Fruit fly (Drosophila melanogaster) whole organism, prepupa: ENCODE data around the gene Lmpt.

Source experiments
- CG15336 ChIP-seq: fragments of 200-800 bp; sonication (Bioruptor generic); IDR thresholded peaks from 2 replicates; pipeline ENCODE4 v1.3.6; 2022; ENCODE audit warnings: missing biosample characterization, missing genetic modification characterization
- CG16779 ChIP-seq: fragments of 200-800 bp; sonication (Bioruptor generic); optimal IDR thresholded peaks from 3 replicates; lab custom pipeline; 2017; ENCODE audit warnings: missing biosample characterization, mild to moderate bottlenecking, missing genetic modification characterization
- Eip75B ChIP-seq: fragments of 200-800 bp; sonication (Bioruptor generic); optimal IDR thresholded peaks from 3 replicates; lab custom pipeline; 2016; ENCODE audit warnings: missing biosample characterization, missing genetic modification characterization
- fd59A ChIP-seq: fragments of 200-800 bp; sonication (Bioruptor generic); optimal IDR thresholded peaks from 2 replicates; lab custom pipeline; 2017; ENCODE audit warnings: missing biosample characterization, mild to moderate bottlenecking, missing genetic modification characterization, missing genetic modification reagents

DNA sequence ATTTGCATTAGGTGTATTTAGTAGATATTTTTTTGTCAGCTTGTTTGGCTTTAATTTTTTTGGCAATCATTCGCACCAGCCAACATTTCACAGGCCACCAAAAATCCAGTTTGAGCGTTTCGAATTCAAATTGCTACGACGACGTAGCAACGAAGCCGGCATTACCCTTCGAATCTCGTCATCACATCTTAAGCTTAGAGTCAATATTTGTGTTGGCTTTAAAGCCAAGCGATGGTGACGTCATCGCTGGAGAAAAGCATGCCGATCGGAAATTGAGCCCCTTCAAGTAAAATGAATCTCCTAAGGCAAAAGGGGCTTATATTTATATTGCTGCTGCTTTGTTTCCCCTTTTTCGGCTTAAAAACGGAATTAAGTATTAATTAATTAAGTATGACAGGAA is 6.5 kb downstream of the Lmpt start:
- TF ChIP-seq CG15336 (GFP tag; lab: Robert Waterston, UW) (no peak), CG16779 (no peak), fd59A (no peak), Eip75B (no peak)
